Worm (Caenorhabditis elegans) whole organism, L3 larva: Measurements from ENCODE around the gene T19B10.12.
"Not testable (repeated sequence)": the region's sequence is repeated elsewhere in the genome, so short reads cannot be mapped to it uniquely, and the experiment has no call there.

Experiments
- R02D3.7 ChIP-seq: fragments of 150-350 bp; optimal IDR thresholded peaks from 2 replicates; lab custom pipeline; 2014; ENCODE audit warnings: missing biosample characterization, missing genetic modification characterization
- ZK546.5 ChIP-seq: sonication (generic microtip); optimal IDR thresholded peaks from 2 replicates; lab custom pipeline; 2017; ENCODE audit warnings: missing biosample characterization, missing genetic modification characterization
- aly-2 ChIP-seq: fragments of 150-350 bp; optimal IDR thresholded peaks from 2 replicates; lab custom pipeline; 2014; ENCODE audit warnings: missing biosample characterization, missing genetic modification characterization
- ama-1 ChIP-seq: fragments of 150-350 bp; optimal IDR thresholded peaks from 2 replicates; lab custom pipeline; 2018
- ceh-28 ChIP-seq: fragments of 150-350 bp; optimal IDR thresholded peaks from 2 replicates; lab custom pipeline; 2014; ENCODE audit warnings: missing biosample characterization, missing genetic modification reagents, missing genetic modification characterization
- ceh-82 ChIP-seq: fragments of 150-350 bp; optimal IDR thresholded peaks from 2 replicates; lab custom pipeline; 2014; ENCODE audit warnings: missing biosample characterization, missing genetic modification characterization
- ceh-9 ChIP-seq: sonication (generic microtip); optimal IDR thresholded peaks from 2 replicates; lab custom pipeline; 2018; ENCODE audit warnings: missing biosample characterization, missing genetic modification characterization
- daf-12 ChIP-seq: fragments of 150-350 bp; optimal IDR thresholded peaks from 2 replicates; lab custom pipeline; 2014; ENCODE audit warnings: missing biosample characterization, missing genetic modification reagents, missing genetic modification characterization
- egl-5 ChIP-seq: fragments of 150-350 bp; optimal IDR thresholded peaks from 2 replicates; lab custom pipeline; 2017; ENCODE audit warnings: missing biosample characterization, missing genetic modification reagents, missing genetic modification characterization, inconsistent platforms
- elt-1 ChIP-seq: fragments of 150-350 bp; optimal IDR thresholded peaks from 2 replicates; lab custom pipeline; 2014; ENCODE audit warnings: missing biosample characterization, missing genetic modification characterization
- elt-2 ChIP-seq: sonication (generic microtip); optimal IDR thresholded peaks from 2 replicates; lab custom pipeline; 2016; ENCODE audit warnings: missing genetic modification reagents, mild to moderate bottlenecking, missing genetic modification characterization, missing compliant biosample characterization
- elt-3 ChIP-seq, 3 experiments: fragments of 150-350 bp in 1 of 3; sonication (generic microtip) in 2 of 3; optimal IDR thresholded peaks; 2 replicates in 2 of 3; 4 replicates in 1 of 3; lab custom pipeline; 2014 to 2017; ENCODE audit warnings: missing biosample characterization in 3 of 3, missing genetic modification characterization in 3 of 3
- eor-1 ChIP-seq, 2 experiments: fragments of 150-350 bp; optimal IDR thresholded peaks; 2 replicates each; lab custom pipeline; 2014 to 2018; ENCODE audit warnings: missing biosample characterization in 2 of 2, missing genetic modification characterization in 2 of 2
- fkh-10 ChIP-seq: sonication (generic microtip); optimal IDR thresholded peaks from 2 replicates; lab custom pipeline; 2017; ENCODE audit warnings: missing biosample characterization, missing genetic modification reagents, missing genetic modification characterization
- fkh-2 ChIP-seq: fragments of 150-350 bp; optimal IDR thresholded peaks from 2 replicates; lab custom pipeline; 2014; ENCODE audit warnings: missing biosample characterization, missing genetic modification reagents, missing genetic modification characterization
- hmg-11 ChIP-seq: sonication (generic microtip); optimal IDR thresholded peaks from 2 replicates; lab custom pipeline; 2016; ENCODE audit warnings: missing genetic modification characterization, missing compliant biosample characterization
- lin-15B ChIP-seq: fragments of 150-350 bp; optimal IDR thresholded peaks from 2 replicates; lab custom pipeline; 2014; ENCODE audit warnings: missing biosample characterization, missing genetic modification characterization
- mdl-1 ChIP-seq: fragments of 150-350 bp; optimal IDR thresholded peaks from 2 replicates; lab custom pipeline; 2014; ENCODE audit warnings: missing biosample characterization, missing genetic modification characterization
- mml-1 ChIP-seq: fragments of 150-350 bp; sonication (generic microtip); optimal IDR thresholded peaks from 3 replicates; lab custom pipeline; 2014; ENCODE audit warnings: missing biosample characterization, missing genetic modification characterization
- nfya-1 ChIP-seq: sonication (generic microtip); optimal IDR thresholded peaks from 2 replicates; lab custom pipeline; 2017; ENCODE audit warnings: missing genetic modification characterization, mild to moderate bottlenecking, missing compliant biosample characterization, antibody characterized with exemption, moderate library complexity; ENCODE audit not compliant: insufficient read depth
- nhr-11 ChIP-seq: fragments of 150-350 bp; optimal IDR thresholded peaks from 2 replicates; lab custom pipeline; 2014; ENCODE audit warnings: missing biosample characterization, missing genetic modification characterization
- nhr-12 ChIP-seq: fragments of 150-350 bp; optimal IDR thresholded peaks from 2 replicates; lab custom pipeline; 2014; ENCODE audit warnings: missing biosample characterization, missing genetic modification characterization
- nhr-23 ChIP-seq: fragments of 150-350 bp; optimal IDR thresholded peaks from 2 replicates; lab custom pipeline; 2014; ENCODE audit warnings: missing biosample characterization, missing genetic modification reagents, missing genetic modification characterization
- nhr-25 ChIP-seq: sonication (generic microtip); optimal IDR thresholded peaks from 2 replicates; lab custom pipeline; 2017; ENCODE audit warnings: missing biosample characterization, missing genetic modification characterization
- nhr-43 ChIP-seq: sonication (generic microtip); optimal IDR thresholded peaks from 2 replicates; lab custom pipeline; 2016; ENCODE audit warnings: mild to moderate bottlenecking, missing genetic modification characterization, missing compliant biosample characterization; ENCODE audit not compliant: poor library complexity, severe bottlenecking
- nhr-76 ChIP-seq: fragments of 150-350 bp; sonication (generic microtip); optimal IDR thresholded peaks from 5 replicates; lab custom pipeline; 2014; ENCODE audit warnings: missing biosample characterization, missing genetic modification characterization
- pha-4 ChIP-seq: fragments of 150-350 bp; optimal IDR thresholded peaks from 2 replicates; lab custom pipeline; 2014; ENCODE audit warnings: missing biosample characterization, missing genetic modification reagents, missing genetic modification characterization
- pqm-1 ChIP-seq: fragments of 150-350 bp; optimal IDR thresholded peaks from 2 replicates; lab custom pipeline; 2017; ENCODE audit warnings: missing biosample characterization, missing genetic modification characterization, inconsistent platforms
- sea-2 ChIP-seq: fragments of 150-350 bp; sonication (generic microtip); optimal IDR thresholded peaks from 4 replicates; lab custom pipeline; 2014; ENCODE audit warnings: missing biosample characterization, missing genetic modification reagents, missing genetic modification characterization
- skn-1 ChIP-seq: fragments of 150-350 bp; optimal IDR thresholded peaks from 2 replicates; lab custom pipeline; 2014; ENCODE audit warnings: missing biosample characterization, missing genetic modification characterization
- snpc-4 ChIP-seq: fragments of 150-350 bp; optimal IDR thresholded peaks from 2 replicates; lab custom pipeline; 2014; ENCODE audit warnings: missing biosample characterization, missing genetic modification characterization
- tbx-2 ChIP-seq: sonication (generic microtip); optimal IDR thresholded peaks from 2 replicates; lab custom pipeline; 2016; ENCODE audit warnings: mild to moderate bottlenecking, missing genetic modification characterization, missing compliant biosample characterization
- unc-39 ChIP-seq: sonication (generic microtip); optimal IDR thresholded peaks from 4 replicates; lab custom pipeline; 2017; ENCODE audit warnings: missing biosample characterization, missing genetic modification characterization
- unc-62 ChIP-seq: fragments of 150-350 bp; sonication (generic microtip); optimal IDR thresholded peaks from 4 replicates; lab custom pipeline; 2014; ENCODE audit warnings: missing biosample characterization, missing genetic modification reagents, missing genetic modification characterization
- ztf-11 ChIP-seq: fragments of 150-350 bp; optimal IDR thresholded peaks from 2 replicates; lab custom pipeline; 2014; ENCODE audit warnings: missing biosample characterization, missing genetic modification characterization
- ztf-4 ChIP-seq: fragments of 150-350 bp; optimal IDR thresholded peaks from 2 replicates; lab custom pipeline; 2014; ENCODE audit warnings: missing biosample characterization, missing genetic modification characterization

Gene T19B10.12

DNA sequence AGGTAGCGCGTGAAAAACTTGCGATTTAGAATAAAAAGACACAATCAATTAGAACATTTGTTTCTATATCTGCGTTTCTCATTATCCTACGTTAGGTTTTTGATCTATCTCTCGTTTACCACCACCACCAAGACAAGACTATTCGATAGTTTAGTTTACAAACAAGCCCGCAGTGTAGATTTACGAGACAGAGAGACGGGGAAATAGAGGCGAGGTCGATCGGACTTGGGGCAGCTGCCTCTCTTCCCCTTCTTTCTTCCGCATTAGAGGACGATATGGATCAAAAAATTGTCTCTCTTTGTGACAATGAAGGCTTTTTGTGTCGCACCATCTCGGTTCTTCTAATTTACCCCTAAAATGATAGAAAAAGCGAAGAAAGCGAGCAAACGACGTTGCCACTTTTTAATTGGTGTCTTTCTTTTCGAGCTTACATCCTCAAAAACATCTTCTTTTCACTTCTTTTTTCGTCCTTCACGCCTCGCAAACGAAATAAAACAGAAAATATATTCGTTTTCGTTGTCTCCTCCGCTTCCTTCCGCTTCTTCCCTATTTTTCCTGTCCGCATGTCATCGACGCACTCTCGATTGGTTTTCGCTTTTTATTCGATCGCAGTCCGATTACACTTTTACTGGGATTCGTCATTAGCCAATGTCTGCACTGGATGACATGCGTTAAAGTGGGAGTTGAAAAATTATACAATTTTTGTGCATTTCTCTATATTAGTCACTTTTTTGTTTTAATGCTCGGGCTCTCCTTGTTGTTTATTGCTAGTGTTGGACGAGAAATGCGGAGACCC lies 30.8 kb downstream of the T19B10.12 start (continued):
- TF ChIP-seq elt-1 (tag; lab: Kevin White, UChicago) (no peak), unc-39 (tag; lab: Kevin White, UChicago) (no peak), sea-2 (GFP tag; lab: Kevin White, UChicago) (no peak), snpc-4 (tag; lab: Kevin White, UChicago) (no peak)
- TF ChIP-seq, all 47 proteins: peak for 6

DNA sequence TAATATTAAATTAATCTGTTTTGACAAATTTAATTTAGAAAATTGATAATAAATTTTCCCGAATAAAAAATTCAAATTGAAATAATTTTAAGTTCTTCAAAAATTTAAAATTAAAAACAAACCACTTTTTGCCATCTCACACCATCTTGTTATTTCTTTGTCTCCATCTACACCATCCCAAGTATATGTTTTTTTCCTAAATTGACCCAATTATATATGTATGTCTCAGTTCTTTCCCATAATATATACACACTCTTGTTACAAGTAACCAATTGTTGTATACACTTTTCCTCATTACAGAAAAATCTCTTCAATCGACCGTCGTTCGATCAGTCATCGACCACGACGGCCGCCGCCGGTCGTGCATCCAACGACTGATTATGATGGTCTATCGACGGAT lies 31.4 kb downstream of the T19B10.12 start, which contains the start of gene gly-20:
gly-20 (plus strand) TSS at position 301 of the 400 bp plus-strand sequence.
- TF ChIP-seq ama-1 (lab: Kevin White, UChicago) (no peak), nhr-23 (tag; lab: Kevin White, UChicago) (no peak), egl-5 (tag; lab: Kevin White, UChicago) (no peak), daf-12 (tag; lab: Kevin White, UChicago) (no peak), hmg-11 (tag; lab: Kevin White, UChicago) (no peak), tbx-2 (tag; lab: Kevin White, UChicago) (no peak), nhr-76 (tag; lab: Kevin White, UChicago) (no peak), ZK546.5 (tag; lab: Kevin White, UChicago) (no peak), R02D3.7 (tag; lab: Kevin White, UChicago) (no peak), skn-1 (tag; lab: Kevin White, UChicago) (no peak), nhr-11 (tag; lab: Kevin White, UChicago) (no peak), eor-1 (tag; optimal IDR thresholded peaks at IDR 0.05; lab: Kevin White, UChicago) (no peak), ceh-82 (tag; lab: Kevin White, UChicago) (no peak), fkh-10 (no peak), mml-1 (tag; lab: Kevin White, UChicago) (no peak), ztf-4 (tag; lab: Kevin White, UChicago) (no peak), nhr-12 (no peak), ceh-9 (tag; lab: Kevin White, UChicago) (no peak), fkh-2 (no peak), pqm-1 (tag; lab: Kevin White, UChicago) (no peak)

DNA sequence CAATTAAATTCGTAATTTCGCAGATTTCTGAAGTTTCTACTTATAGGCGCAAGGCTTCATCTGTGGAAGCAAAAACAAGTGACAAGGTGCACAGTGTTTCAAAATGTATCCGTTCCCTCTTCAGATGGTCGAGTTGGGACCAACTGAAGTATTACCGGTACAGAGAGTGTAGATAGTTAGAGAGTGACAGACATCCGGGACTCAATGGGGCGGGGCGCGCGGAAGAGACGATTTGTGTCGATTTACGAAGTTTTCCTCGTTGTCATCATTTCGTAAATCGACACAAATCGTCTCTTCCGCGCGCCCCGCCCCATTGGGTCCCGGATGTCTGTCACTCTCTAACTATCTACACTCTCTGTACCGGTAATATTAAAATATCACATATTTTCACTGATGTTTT lies 35.3 kb downstream of the T19B10.12 start, which contains the start of gene C03E10.3:
C03E10.3 (plus strand) TSS at position 301 of the 400 bp plus-strand sequence.
- not testable (repeated sequence) for TF ChIP-seq nhr-11 (tag; lab: Kevin White, UChicago); unc-62 (GFP tag; lab: Kevin White, UChicago); hmg-11 (tag; lab: Kevin White, UChicago)

DNA sequence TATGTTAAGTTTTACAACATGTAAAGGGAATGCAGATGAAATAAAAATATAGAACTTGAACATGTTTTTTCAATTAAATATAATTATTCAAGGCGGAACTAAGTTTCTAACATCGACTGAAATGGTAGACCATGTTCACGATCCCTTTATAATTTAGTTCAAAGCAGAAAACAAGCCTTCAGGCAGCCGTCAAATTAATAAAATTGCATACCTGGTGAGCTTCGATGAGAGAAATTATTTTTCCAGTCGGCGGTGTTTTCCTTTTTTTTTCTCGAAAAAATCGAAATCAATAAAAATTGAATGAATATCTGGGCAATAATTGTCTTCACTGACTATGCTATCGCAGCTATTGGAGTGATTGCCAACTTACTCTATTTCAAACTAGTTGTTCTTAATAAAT lies 40.1 kb downstream of the T19B10.12 start, which contains the start of gene C03E10.1:
C03E10.1 (plus strand) TSS at position 301 of the 400 bp plus-strand sequence.
- TF ChIP-seq lin-15B (tag; lab: Kevin White, UChicago) (no peak), pha-4 (tag; lab: Kevin White, UChicago) (no peak), mdl-1 (tag; lab: Kevin White, UChicago) (no peak), nhr-76 (tag; lab: Kevin White, UChicago) (no peak), snpc-4 (tag; lab: Kevin White, UChicago) (no peak), ceh-28 (tag; lab: Kevin White, UChicago) (no peak), aly-2 (no peak), ztf-4 (tag; lab: Kevin White, UChicago) (no peak), nhr-12 (no peak), ceh-82 (tag; lab: Kevin White, UChicago) (no peak), elt-3 (tag; optimal IDR thresholded peaks at IDR 0.05; lab: Kevin White, UChicago) (no peak), tbx-2 (tag; lab: Kevin White, UChicago) (no peak), ztf-11 (tag; lab: Kevin White, UChicago) (no peak), ZK546.5 (tag; lab: Kevin White, UChicago) (no peak), nhr-43 (no peak)
- TF ChIP-seq, all 47 proteins: peak for 0

DNA sequence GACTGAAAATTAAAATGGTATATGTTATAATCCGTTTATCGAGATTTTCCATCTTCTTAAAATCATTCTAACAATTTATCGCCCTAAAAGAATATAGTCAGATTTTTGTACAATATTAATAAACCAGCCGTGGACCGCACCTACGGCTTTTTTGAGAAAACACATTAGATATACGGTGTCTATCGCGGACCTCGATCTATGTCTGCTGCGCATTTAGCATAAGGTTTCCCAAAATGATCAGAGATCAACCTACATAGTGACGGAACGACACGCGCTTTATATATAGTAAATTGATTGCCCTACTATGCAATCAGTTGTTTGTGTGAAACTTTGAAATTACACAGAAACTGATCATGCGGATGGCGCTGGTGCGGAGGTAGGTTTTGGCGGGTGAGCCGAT lies 41.8 kb downstream of the T19B10.12 start:
- TF ChIP-seq ceh-9 (tag; lab: Kevin White, UChicago), result no peak
- TF ChIP-seq mml-1 (tag; lab: Kevin White, UChicago), result no peak
- TF ChIP-seq skn-1 (tag; lab: Kevin White, UChicago), result no peak
- TF ChIP-seq nhr-25 (tag; lab: Kevin White, UChicago), result no peak
- TF ChIP-seq nhr-11 (tag; lab: Kevin White, UChicago), result no peak
- TF ChIP-seq pha-4 (tag; lab: Kevin White, UChicago), result no peak
- TF ChIP-seq unc-62 (GFP tag; lab: Kevin White, UChicago), result no peak
- TF ChIP-seq snpc-4 (tag; lab: Kevin White, UChicago), result no peak
- no peak for TF ChIP-seq elt-1 (tag; lab: Kevin White, UChicago)
- TF ChIP-seq sea-2 (GFP tag; lab: Kevin White, UChicago), result no peak
- no peak for TF ChIP-seq nhr-12
- TF ChIP-seq nfya-1 (tag; lab: Kevin White, UChicago), result no peak
- no peak for TF ChIP-seq ztf-4 (tag; lab: Kevin White, UChicago)
- no peak for TF ChIP-seq elt-2 (tag; lab: Kevin White, UChicago)
- TF ChIP-seq unc-39 (tag; lab: Kevin White, UChicago), result no peak
- no peak for TF ChIP-seq nhr-43
